Worm (Caenorhabditis elegans) whole organism, L3 larva: Measurements from ENCODE around the gene M163.7.

ENCODE experiments used
- R02D3.7 ChIP-seq: fragments of 150-350 bp; optimal IDR thresholded peaks from 2 replicates; lab custom pipeline; 2014; ENCODE audit warnings: missing biosample characterization, missing genetic modification characterization
- ZK546.5 ChIP-seq: sonication (generic microtip); optimal IDR thresholded peaks from 2 replicates; lab custom pipeline; 2017; ENCODE audit warnings: missing biosample characterization, missing genetic modification characterization
- aly-2 ChIP-seq: fragments of 150-350 bp; optimal IDR thresholded peaks from 2 replicates; lab custom pipeline; 2014; ENCODE audit warnings: missing biosample characterization, missing genetic modification characterization
- ceh-16 ChIP-seq: sonication (generic microtip); optimal IDR thresholded peaks from 2 replicates; lab custom pipeline; 2017; ENCODE audit warnings: missing biosample characterization, missing genetic modification characterization
- ceh-28 ChIP-seq: fragments of 150-350 bp; optimal IDR thresholded peaks from 2 replicates; lab custom pipeline; 2014; ENCODE audit warnings: missing biosample characterization, missing genetic modification reagents, missing genetic modification characterization
- ceh-82 ChIP-seq: fragments of 150-350 bp; optimal IDR thresholded peaks from 2 replicates; lab custom pipeline; 2014; ENCODE audit warnings: missing biosample characterization, missing genetic modification characterization
- daf-12 ChIP-seq: fragments of 150-350 bp; optimal IDR thresholded peaks from 2 replicates; lab custom pipeline; 2014; ENCODE audit warnings: missing biosample characterization, missing genetic modification reagents, missing genetic modification characterization
- egl-27 ChIP-seq: sonication (generic microtip); optimal IDR thresholded peaks from 4 replicates; lab custom pipeline; 2017; ENCODE audit warnings: missing biosample characterization, missing genetic modification reagents, missing genetic modification characterization
- egl-5 ChIP-seq: fragments of 150-350 bp; optimal IDR thresholded peaks from 2 replicates; lab custom pipeline; 2017; ENCODE audit warnings: missing biosample characterization, missing genetic modification reagents, missing genetic modification characterization, inconsistent platforms
- elt-1 ChIP-seq: fragments of 150-350 bp; optimal IDR thresholded peaks from 2 replicates; lab custom pipeline; 2014; ENCODE audit warnings: missing biosample characterization, missing genetic modification characterization
- elt-2 ChIP-seq: sonication (generic microtip); optimal IDR thresholded peaks from 2 replicates; lab custom pipeline; 2016; ENCODE audit warnings: missing genetic modification reagents, mild to moderate bottlenecking, missing genetic modification characterization, missing compliant biosample characterization
- elt-3 ChIP-seq, 3 experiments: fragments of 150-350 bp in 1 of 3; sonication (generic microtip) in 2 of 3; optimal IDR thresholded peaks; 2 replicates in 2 of 3; 4 replicates in 1 of 3; lab custom pipeline; 2014 to 2017; ENCODE audit warnings: missing biosample characterization in 3 of 3, missing genetic modification characterization in 3 of 3
- eor-1 ChIP-seq, 2 experiments: fragments of 150-350 bp; optimal IDR thresholded peaks; 2 replicates each; lab custom pipeline; 2014 to 2018; ENCODE audit warnings: missing biosample characterization in 2 of 2, missing genetic modification characterization in 2 of 2
- fkh-10 ChIP-seq: sonication (generic microtip); optimal IDR thresholded peaks from 2 replicates; lab custom pipeline; 2017; ENCODE audit warnings: missing biosample characterization, missing genetic modification reagents, missing genetic modification characterization
- fkh-2 ChIP-seq: fragments of 150-350 bp; optimal IDR thresholded peaks from 2 replicates; lab custom pipeline; 2014; ENCODE audit warnings: missing biosample characterization, missing genetic modification reagents, missing genetic modification characterization
- fos-1 ChIP-seq: fragments of 150-350 bp; optimal IDR thresholded peaks from 2 replicates; lab custom pipeline; 2014; ENCODE audit warnings: missing biosample characterization, missing genetic modification characterization
- hmg-11 ChIP-seq: sonication (generic microtip); optimal IDR thresholded peaks from 2 replicates; lab custom pipeline; 2016; ENCODE audit warnings: missing genetic modification characterization, missing compliant biosample characterization
- jun-1 ChIP-seq: fragments of 150-350 bp; optimal IDR thresholded peaks from 2 replicates; lab custom pipeline; 2014; ENCODE audit warnings: missing biosample characterization, missing genetic modification reagents, missing genetic modification characterization
- lin-39 ChIP-seq: fragments of 150-350 bp; optimal IDR thresholded peaks from 2 replicates; lab custom pipeline; 2018; ENCODE audit warnings: missing biosample characterization, missing genetic modification reagents, missing genetic modification characterization
- lsy-12 ChIP-seq: sonication (generic microtip); optimal IDR thresholded peaks from 2 replicates; lab custom pipeline; 2016; ENCODE audit warnings: mild to moderate bottlenecking, missing genetic modification characterization, missing compliant biosample characterization
- mdl-1 ChIP-seq: fragments of 150-350 bp; optimal IDR thresholded peaks from 2 replicates; lab custom pipeline; 2014; ENCODE audit warnings: missing biosample characterization, missing genetic modification characterization
- mml-1 ChIP-seq: fragments of 150-350 bp; sonication (generic microtip); optimal IDR thresholded peaks from 3 replicates; lab custom pipeline; 2014; ENCODE audit warnings: missing biosample characterization, missing genetic modification characterization
- nfya-1 ChIP-seq: sonication (generic microtip); optimal IDR thresholded peaks from 2 replicates; lab custom pipeline; 2017; ENCODE audit warnings: missing genetic modification characterization, mild to moderate bottlenecking, missing compliant biosample characterization, antibody characterized with exemption, moderate library complexity; ENCODE audit not compliant: insufficient read depth
- nhr-11 ChIP-seq: fragments of 150-350 bp; optimal IDR thresholded peaks from 2 replicates; lab custom pipeline; 2014; ENCODE audit warnings: missing biosample characterization, missing genetic modification characterization
- nhr-12 ChIP-seq: fragments of 150-350 bp; optimal IDR thresholded peaks from 2 replicates; lab custom pipeline; 2014; ENCODE audit warnings: missing biosample characterization, missing genetic modification characterization
- nhr-23 ChIP-seq: fragments of 150-350 bp; optimal IDR thresholded peaks from 2 replicates; lab custom pipeline; 2014; ENCODE audit warnings: missing biosample characterization, missing genetic modification reagents, missing genetic modification characterization
- nhr-237 ChIP-seq: fragments of 150-350 bp; optimal IDR thresholded peaks from 2 replicates; lab custom pipeline; 2014; ENCODE audit warnings: missing biosample characterization, missing genetic modification characterization
- nhr-25 ChIP-seq: sonication (generic microtip); optimal IDR thresholded peaks from 2 replicates; lab custom pipeline; 2017; ENCODE audit warnings: missing biosample characterization, missing genetic modification characterization
- nhr-28 ChIP-seq: fragments of 150-350 bp; optimal IDR thresholded peaks from 2 replicates; lab custom pipeline; 2014; ENCODE audit warnings: missing biosample characterization, missing genetic modification characterization
- nhr-43 ChIP-seq: sonication (generic microtip); optimal IDR thresholded peaks from 2 replicates; lab custom pipeline; 2016; ENCODE audit warnings: mild to moderate bottlenecking, missing genetic modification characterization, missing compliant biosample characterization; ENCODE audit not compliant: poor library complexity, severe bottlenecking
- nhr-67 ChIP-seq: fragments of 150-350 bp; optimal IDR thresholded peaks from 2 replicates; lab custom pipeline; 2014; ENCODE audit warnings: missing biosample characterization, missing genetic modification characterization
- nhr-76 ChIP-seq: fragments of 150-350 bp; sonication (generic microtip); optimal IDR thresholded peaks from 5 replicates; lab custom pipeline; 2014; ENCODE audit warnings: missing biosample characterization, missing genetic modification characterization
- nhr-77 ChIP-seq: fragments of 150-350 bp; optimal IDR thresholded peaks from 2 replicates; lab custom pipeline; 2014; ENCODE audit warnings: missing biosample characterization, missing genetic modification characterization
- pha-4 ChIP-seq: fragments of 150-350 bp; optimal IDR thresholded peaks from 2 replicates; lab custom pipeline; 2014; ENCODE audit warnings: missing biosample characterization, missing genetic modification reagents, missing genetic modification characterization
- pqm-1 ChIP-seq: fragments of 150-350 bp; optimal IDR thresholded peaks from 2 replicates; lab custom pipeline; 2017; ENCODE audit warnings: missing biosample characterization, missing genetic modification characterization, inconsistent platforms
- sea-2 ChIP-seq: fragments of 150-350 bp; sonication (generic microtip); optimal IDR thresholded peaks from 4 replicates; lab custom pipeline; 2014; ENCODE audit warnings: missing biosample characterization, missing genetic modification reagents, missing genetic modification characterization
- skn-1 ChIP-seq: fragments of 150-350 bp; optimal IDR thresholded peaks from 2 replicates; lab custom pipeline; 2014; ENCODE audit warnings: missing biosample characterization, missing genetic modification characterization
- snpc-4 ChIP-seq: fragments of 150-350 bp; optimal IDR thresholded peaks from 2 replicates; lab custom pipeline; 2014; ENCODE audit warnings: missing biosample characterization, missing genetic modification characterization
- tbx-2 ChIP-seq: sonication (generic microtip); optimal IDR thresholded peaks from 2 replicates; lab custom pipeline; 2016; ENCODE audit warnings: mild to moderate bottlenecking, missing genetic modification characterization, missing compliant biosample characterization
- unc-62 ChIP-seq: fragments of 150-350 bp; sonication (generic microtip); optimal IDR thresholded peaks from 4 replicates; lab custom pipeline; 2014; ENCODE audit warnings: missing biosample characterization, missing genetic modification reagents, missing genetic modification characterization
- zag-1 ChIP-seq: fragments of 150-350 bp; optimal IDR thresholded peaks from 2 replicates; lab custom pipeline; 2014; ENCODE audit warnings: missing biosample characterization, missing genetic modification characterization
- ztf-4 ChIP-seq: fragments of 150-350 bp; optimal IDR thresholded peaks from 2 replicates; lab custom pipeline; 2014; ENCODE audit warnings: missing biosample characterization, missing genetic modification characterization

The M163.7 gene

ce11 chrX:14502116-14502587 is 37.5 kb downstream of the M163.7 start:
- no peak for TF ChIP-seq tbx-2 (tag; lab: Kevin White, UChicago)
- no peak for TF ChIP-seq zag-1 (tag; lab: Kevin White, UChicago)
- TF ChIP-seq mdl-1 (tag; lab: Kevin White, UChicago) = no peak
- no peak for TF ChIP-seq ceh-16
- no peak for TF ChIP-seq daf-12 (tag; lab: Kevin White, UChicago)
- TF ChIP-seq nhr-76 (tag; lab: Kevin White, UChicago) = no peak
- no peak for TF ChIP-seq skn-1 (tag; lab: Kevin White, UChicago)
- TF ChIP-seq snpc-4 = no peak
- peak; percentile 97 for TF ChIP-seq elt-2
- TF ChIP-seq egl-27 (tag; lab: Kevin White, UChicago) = no peak
- no peak for TF ChIP-seq fkh-10 (GFP tag; lab: Kevin White, UChicago)
- no peak for TF ChIP-seq ztf-4 (tag; lab: Kevin White, UChicago)
- TF ChIP-seq ceh-28 (tag; lab: Kevin White, UChicago) = no peak
- TF ChIP-seq nhr-67 (tag; lab: Kevin White, UChicago) = no peak
- TF ChIP-seq elt-3 (tag; optimal IDR thresholded peaks at IDR 0.05; lab: Kevin White, UChicago) = no peak
- no peak for TF ChIP-seq nhr-11 (tag; lab: Kevin White, UChicago)
- TF ChIP-seq lin-39 (tag; lab: Kevin White, UChicago) = no peak
- peak; percentile 69 for TF ChIP-seq nhr-25 (tag; lab: Kevin White, UChicago)
- no peak for TF ChIP-seq mml-1
- TF ChIP-seq pqm-1 = peak; percentile 83
- no peak for TF ChIP-seq egl-5 (tag; lab: Kevin White, UChicago)
- no peak for TF ChIP-seq nhr-237
- TF ChIP-seq jun-1 (tag; lab: Kevin White, UChicago) = peak; percentile 87
- no peak for TF ChIP-seq ceh-82 (tag; lab: Kevin White, UChicago)
- TF ChIP-seq nhr-43 (tag; lab: Kevin White, UChicago) = peak; percentile 82
- TF ChIP-seq nhr-77 (tag; lab: Kevin White, UChicago) = no peak
- no peak for TF ChIP-seq nhr-28 (tag; lab: Kevin White, UChicago)
- TF ChIP-seq pha-4 (tag; lab: Kevin White, UChicago) = peak; percentile 61
- peak; percentile 9 for TF ChIP-seq nfya-1
- TF ChIP-seq elt-1 = peak; percentile 19
- TF ChIP-seq nhr-23 (tag; lab: Kevin White, UChicago) = peak; percentile 13
- TF ChIP-seq aly-2 = no peak
- TF ChIP-seq fos-1 (tag; lab: Kevin White, UChicago) = no peak
- peak; percentile 45 for TF ChIP-seq unc-62

- no peak for TF ChIP-seq tbx-2 (tag; lab: Kevin White, UChicago)
- no peak for TF ChIP-seq ceh-16
- no peak for TF ChIP-seq ceh-28 (tag; lab: Kevin White, UChicago)
- TF ChIP-seq lin-39 (tag; lab: Kevin White, UChicago) = peak; percentile 23
- no peak for TF ChIP-seq sea-2 (GFP tag; lab: Kevin White, UChicago)
- peak; percentile 74 for TF ChIP-seq nhr-25 (tag; lab: Kevin White, UChicago)
- TF ChIP-seq lsy-12 (tag; lab: Kevin White, UChicago) = no peak
- TF ChIP-seq nhr-43 (tag; lab: Kevin White, UChicago) = peak; percentile 17
- peak; percentile 69 for TF ChIP-seq nhr-23 (tag; lab: Kevin White, UChicago)
- TF ChIP-seq ztf-4 (tag; lab: Kevin White, UChicago) = no peak
- no peak for TF ChIP-seq ceh-82 (tag; lab: Kevin White, UChicago)
- TF ChIP-seq aly-2 = no peak
- no peak for TF ChIP-seq nhr-237
- no peak for TF ChIP-seq pqm-1
- no peak for TF ChIP-seq fkh-2 (tag; lab: Kevin White, UChicago)
- TF ChIP-seq elt-1 = peak; percentile 42
Measured at ce11 chrX:14503282-14503681, 38.7 kb downstream of the M163.7 start.

ce11 chrX:14503800-14504550 is 39.4 kb downstream of the M163.7 start, which contains the start of gene M163.1:
Gene M163.1, minus strand, starts transcription at chrX:14503824.
- TF ChIP-seq elt-2 (peak; percentile 45), R02D3.7 (no peak), nhr-28 (tag; lab: Kevin White, UChicago) (no peak), snpc-4 (no peak), nhr-25 (tag; lab: Kevin White, UChicago) (peak; percentile 55), mdl-1 (tag; lab: Kevin White, UChicago) (peak; percentile 21), fos-1 (tag; lab: Kevin White, UChicago) (no peak), nhr-76 (tag; lab: Kevin White, UChicago) (no peak), nfya-1 (peak; percentile 0), daf-12 (tag; lab: Kevin White, UChicago) (no peak), pqm-1 (peak; percentile 13), nhr-12 (no peak), nhr-23 (tag; lab: Kevin White, UChicago) (no peak), aly-2 (no peak), hmg-11 (tag; lab: Kevin White, UChicago) (no peak), unc-62 (no peak), egl-5 (tag; lab: Kevin White, UChicago) (no peak), elt-1 (no peak), nhr-77 (tag; lab: Kevin White, UChicago) (no peak), zag-1 (tag; lab: Kevin White, UChicago) (no peak), sea-2 (GFP tag; lab: Kevin White, UChicago) (no peak), ceh-28 (tag; lab: Kevin White, UChicago) (no peak), mml-1 (no peak), nhr-237 (no peak), elt-3 (tag; optimal IDR thresholded peaks at IDR 0.05; lab: Kevin White, UChicago) (no peak), tbx-2 (tag; lab: Kevin White, UChicago) (no peak), nhr-43 (tag; lab: Kevin White, UChicago) (no peak), lsy-12 (tag; lab: Kevin White, UChicago) (no peak), egl-27 (tag; lab: Kevin White, UChicago) (no peak), ceh-16 (no peak), eor-1 (tag; optimal IDR thresholded peaks at IDR 0.05; lab: Kevin White, UChicago) (no peak), ZK546.5 (tag; lab: Kevin White, UChicago) (no peak)
